Worm (Caenorhabditis elegans): ENCODE results near the gene F35D11.3.
A peak's percentile ranks its signal among the peaks of the same experiment; 100 is the strongest.

F35D11.3 gene

ce11 chrII:4604680-4605079 lies 3.5 kb upstream of the F35D11.3 start (continued):
- TF ChIP-seq hsf-1 (GFP tag; IDR thresholded peaks at IDR 0.05): peak; percentile 42; the same call in 1 of the 2 replicates
- TF ChIP-seq tbp1 (GFP tag; optimal IDR thresholded peaks at IDR 0.05): peak; percentile 33
- TF ChIP-seq bed-1 (GFP tag; IDR thresholded peaks at IDR 0.05): no peak
- peak; percentile 46 for TF ChIP-seq F49E8.2 (tag; optimal IDR thresholded peaks at IDR 0.05; ENCODE audit: insufficient read depth)
- no peak for TF ChIP-seq die-1 (tag; optimal IDR thresholded peaks at IDR 0.05)
- no peak for TF ChIP-seq rec-8 (tag; optimal IDR thresholded peaks at IDR 0.05)
- peak; percentile 67 for TF ChIP-seq B0019.2 (GFP tag; conservative IDR thresholded peaks at IDR 0.05)
- peak; percentile 35; the same call in 1 of the 2 replicates for TF ChIP-seq rcor-1 (GFP tag; IDR thresholded peaks at IDR 0.05)
- peak; percentile 98 for TF ChIP-seq madf-6 (GFP tag; IDR thresholded peaks at IDR 0.05)
- peak; percentile 80 for TF ChIP-seq D2030.7 (GFP tag; IDR thresholded peaks at IDR 0.05)

ce11 chrII:4606687-4607297 lies 1.4 kb upstream of the F35D11.3 start:
- TF ChIP-seq egrh-3 (GFP tag; IDR thresholded peaks at IDR 0.05) (no peak), hlh-26 (GFP tag; conservative IDR thresholded peaks at IDR 0.05) (no peak), F52B5.7 (tag; optimal IDR thresholded peaks at IDR 0.05) (no peak), nhr-80 (tag; optimal IDR thresholded peaks at IDR 0.05) (peak; percentile 50), snpc-3.4 (tag; optimal IDR thresholded peaks at IDR 0.05) (no peak), ztf-25 (GFP tag; IDR thresholded peaks at IDR 0.05) (no peak), unc-62 (GFP tag; optimal IDR thresholded peaks at IDR 0.05) (no peak), ceh-27 (GFP tag; optimal IDR thresholded peaks at IDR 0.05) (peak; percentile 31), Y53F4B.3 (GFP tag; IDR thresholded peaks at IDR 0.05) (no peak)

DNA sequence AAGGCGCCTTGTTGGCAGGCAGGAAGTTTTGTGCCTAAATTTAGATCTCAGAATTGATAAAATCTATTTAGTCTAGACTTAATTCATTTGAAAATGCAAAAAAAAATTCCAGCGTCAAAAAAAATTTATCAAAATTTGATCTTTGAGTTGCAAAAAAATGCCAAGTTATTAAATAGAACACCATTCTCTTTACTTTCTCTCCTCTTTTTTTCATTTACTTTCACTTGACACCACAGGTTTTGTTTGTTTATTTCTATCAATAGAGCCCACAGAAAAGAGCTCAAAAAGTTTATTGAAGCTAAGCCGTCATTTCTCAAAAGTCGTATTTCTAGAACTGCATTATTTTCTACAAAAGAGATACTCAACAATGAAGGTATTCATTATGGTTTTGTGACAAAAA lies 4.5 kb downstream of the F35D11.3 start, which contains the start of gene pqn-35:
pqn-35 (plus strand) TSS at position 301 of the 400 bp plus-strand sequence.
- TF ChIP-seq lir-1 (GFP tag; conservative IDR thresholded peaks at IDR 0.05) (no peak), sptf-2 (GFP tag; optimal IDR thresholded peaks at IDR 0.05) (no peak), F23B12.7 (tag; optimal IDR thresholded peaks at IDR 0.05; ENCODE audit: insufficient read depth) (no peak), lin-35 (GFP tag; optimal IDR thresholded peaks at IDR 0.05) (no peak), ztf-6 (GFP tag; IDR thresholded peaks at IDR 0.05) (no peak), hlh-12 (tag; optimal IDR thresholded peaks at IDR 0.05) (no peak), fkh-3 (tag; optimal IDR thresholded peaks at IDR 0.05) (no peak), ceh-27 (GFP tag; optimal IDR thresholded peaks at IDR 0.05) (no peak), F33H1.4 (GFP tag; IDR thresholded peaks at IDR 0.05) (no peak)

- no peak for TF ChIP-seq ceh-100 (GFP tag; IDR thresholded peaks at IDR 0.05)
- no peak for TF ChIP-seq unc-62 (GFP tag; optimal IDR thresholded peaks at IDR 0.05)
- TF ChIP-seq ceh-79 (tag; optimal IDR thresholded peaks at IDR 0.05): no peak
- TF ChIP-seq dox-1 (GFP tag; IDR thresholded peaks at IDR 0.05): no peak
- no peak for TF ChIP-seq mcd-1 (GFP tag; IDR thresholded peaks at IDR 0.05)
- no peak for TF ChIP-seq K11D2.4 (GFP tag; IDR thresholded peaks at IDR 0.05)
- no peak for TF ChIP-seq madf-10 (tag; optimal IDR thresholded peaks at IDR 0.05)
- no peak for TF ChIP-seq B0035.1 (tag; optimal IDR thresholded peaks at IDR 0.05)
- no peak for TF ChIP-seq egl-44 (GFP tag; IDR thresholded peaks at IDR 0.05)
- TF ChIP-seq F52B5.7 (tag; optimal IDR thresholded peaks at IDR 0.05): no peak
- no peak for TF ChIP-seq lin-54 (GFP tag; optimal IDR thresholded peaks at IDR 0.05)
- no peak for TF ChIP-seq attf-6 (GFP tag; IDR thresholded peaks at IDR 0.05)
- TF ChIP-seq tbx-9 (tag; optimal IDR thresholded peaks at IDR 0.05; ENCODE audit: borderline replicate concordance): no peak
- no peak for TF ChIP-seq F33H1.4 (GFP tag; IDR thresholded peaks at IDR 0.05)
- no peak for TF ChIP-seq xnd-1 (tag; optimal IDR thresholded peaks at IDR 0.05)
- TF ChIP-seq K12H6.12 (tag; optimal IDR thresholded peaks at IDR 0.05): no peak
- TF ChIP-seq hrde-1 (tag; optimal IDR thresholded peaks at IDR 0.05; ENCODE audit: borderline replicate concordance): no peak
- TF ChIP-seq bed-1 (GFP tag; IDR thresholded peaks at IDR 0.05): no peak
- no peak for TF ChIP-seq nhr-90 (tag; optimal IDR thresholded peaks at IDR 0.05)
Measured at ce11 chrII:4616443-4616842, 8.3 kb downstream of the F35D11.3 start, which contains the start of gene clec-136. clec-136 (minus strand) TSS chrII:4616543.
